Worm (Caenorhabditis elegans): ENCODE data around the gene Y75B8A.39.

Gene Y75B8A.39

ce11 chrIII:12273598-12274090 lies 39.3 kb upstream of the Y75B8A.39 start, which contains the start of the genes Y75B8A.24 and Y75B8A.25 (continued):
- TF ChIP-seq alr-1 (tag; optimal IDR thresholded peaks at IDR 0.05) (no peak), nhr-10 (tag; optimal IDR thresholded peaks at IDR 0.05) (no peak), mab-5 (tag; optimal IDR thresholded peaks at IDR 0.05) (peak; percentile 49), nhr-23 (tag; optimal IDR thresholded peaks at IDR 0.05) (no peak), nhr-12 (tag; optimal IDR thresholded peaks at IDR 0.05) (no peak), dmd-4 (tag; optimal IDR thresholded peaks at IDR 0.05) (no peak), lsy-2 (tag; optimal IDR thresholded peaks at IDR 0.05) (peak; percentile 68 to 87), F13H6.1 (tag; optimal IDR thresholded peaks at IDR 0.05) (peak; percentile 76), sem-4 (tag; optimal IDR thresholded peaks at IDR 0.05) (peak; percentile 82), R02D3.7 (tag; optimal IDR thresholded peaks at IDR 0.05) (peak; percentile 57), fos-1 (tag; optimal IDR thresholded peaks at IDR 0.05) (no peak), nhr-25 (tag; optimal IDR thresholded peaks at IDR 0.05) (peak; percentile 77)

- TF ChIP-seq ztf-4 (tag; optimal IDR thresholded peaks at IDR 0.05) (no peak), R02D3.7 (tag; optimal IDR thresholded peaks at IDR 0.05) (peak; percentile 57), sem-4 (tag; optimal IDR thresholded peaks at IDR 0.05) (no peak), skn-1 (tag; optimal IDR thresholded peaks at IDR 0.05) (no peak), nhr-77 (tag; optimal IDR thresholded peaks at IDR 0.05) (no peak), lsy-2 (tag; optimal IDR thresholded peaks at IDR 0.05) (no peak), sma-9 (GFP tag; optimal IDR thresholded peaks at IDR 0.05) (no peak), sma-9 (tag; optimal IDR thresholded peaks at IDR 0.05) (no peak), lin-39 (tag; optimal IDR thresholded peaks at IDR 0.05) (no peak), lin-11 (tag; optimal IDR thresholded peaks at IDR 0.05) (no peak), peb-1 (tag; optimal IDR thresholded peaks at IDR 0.05) (no peak), aly-2 (tag; optimal IDR thresholded peaks at IDR 0.05) (no peak), mbf-1 (tag; optimal IDR thresholded peaks at IDR 0.05) (no peak), dmd-4 (tag; optimal IDR thresholded peaks at IDR 0.05) (no peak), elt-3 (tag; optimal IDR thresholded peaks at IDR 0.05) (no peak), gmeb-1 (tag; optimal IDR thresholded peaks at IDR 0.05) (peak; percentile 91), ZK546.5 (tag; optimal IDR thresholded peaks at IDR 0.05) (no peak), unc-55 (GFP tag; optimal IDR thresholded peaks at IDR 0.05) (peak; percentile 63)
Observed at ce11 chrIII:12278766-12279165, 34.2 kb upstream of the Y75B8A.39 start.

DNA sequence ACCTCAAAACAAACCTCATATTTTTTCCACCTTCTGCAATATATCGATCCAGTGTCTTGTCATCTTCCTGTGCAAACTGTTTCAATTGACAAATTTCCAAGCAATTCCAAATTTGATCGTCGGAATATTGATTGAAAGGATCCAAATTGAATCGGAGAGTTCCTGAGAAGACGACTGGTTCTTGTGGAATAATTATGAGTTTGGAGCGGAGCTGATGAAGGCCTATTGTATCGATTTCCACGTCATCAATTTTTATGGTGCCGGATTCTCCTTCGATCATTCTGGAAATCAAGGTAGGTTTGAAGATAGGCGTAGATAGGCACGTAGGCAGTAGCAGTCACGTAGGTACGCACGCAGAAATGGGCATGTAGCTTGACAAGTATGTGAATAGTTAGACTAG lies 28.8 kb upstream of the Y75B8A.39 start:
- no peak for TF ChIP-seq mdl-1 (tag; optimal IDR thresholded peaks at IDR 0.05)
- TF ChIP-seq mbf-1 (tag; optimal IDR thresholded peaks at IDR 0.05): no peak
- no peak for TF ChIP-seq gmeb-1 (tag; optimal IDR thresholded peaks at IDR 0.05)
- TF ChIP-seq lin-39 (tag; optimal IDR thresholded peaks at IDR 0.05): no peak
- TF ChIP-seq egl-27 (tag; optimal IDR thresholded peaks at IDR 0.05): no peak
- no peak for TF ChIP-seq ZK546.5 (tag; optimal IDR thresholded peaks at IDR 0.05)
- no peak for TF ChIP-seq sma-9 (GFP tag; optimal IDR thresholded peaks at IDR 0.05)
- TF ChIP-seq sma-9 (tag; optimal IDR thresholded peaks at IDR 0.05): no peak
- TF ChIP-seq lin-13 (GFP tag; optimal IDR thresholded peaks at IDR 0.05): no peak
- TF ChIP-seq C34F6.9 (tag; optimal IDR thresholded peaks at IDR 0.05): no peak
- no peak for TF ChIP-seq unc-55 (GFP tag; optimal IDR thresholded peaks at IDR 0.05)
- no peak for TF ChIP-seq ztf-11 (tag; optimal IDR thresholded peaks at IDR 0.05)
- TF ChIP-seq mab-5 (tag; optimal IDR thresholded peaks at IDR 0.05): no peak
- no peak for TF ChIP-seq ceh-16 (tag; optimal IDR thresholded peaks at IDR 0.05)

DNA sequence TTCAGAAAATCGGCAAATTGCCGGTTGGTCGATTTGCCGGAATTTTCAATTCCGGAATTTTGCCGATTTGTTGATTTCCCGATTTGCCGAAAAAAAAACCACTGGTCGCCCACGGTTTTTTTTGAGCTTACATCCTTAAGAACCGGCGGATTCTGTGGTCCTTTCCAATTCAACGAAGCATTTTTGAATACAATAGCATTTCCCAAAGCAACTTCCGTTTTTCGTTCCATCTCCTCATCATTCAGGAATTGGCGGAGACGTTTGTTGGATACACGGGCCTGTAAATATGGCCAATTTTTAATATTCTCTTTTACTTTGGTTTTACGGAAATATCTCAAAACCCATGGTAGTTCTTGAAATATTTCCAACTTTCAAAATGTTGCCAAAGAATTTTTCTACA lies 20.5 kb upstream of the Y75B8A.39 start:
- TF ChIP-seq lin-11 (tag; optimal IDR thresholded peaks at IDR 0.05): no peak
- TF ChIP-seq zag-1 (tag; optimal IDR thresholded peaks at IDR 0.05): no peak
- no peak for TF ChIP-seq unc-39 (tag; optimal IDR thresholded peaks at IDR 0.05)
- TF ChIP-seq C34F6.9 (tag; optimal IDR thresholded peaks at IDR 0.05): no peak
- no peak for TF ChIP-seq ztf-4 (tag; optimal IDR thresholded peaks at IDR 0.05)
- TF ChIP-seq ceh-82 (tag; optimal IDR thresholded peaks at IDR 0.05): no peak
- no peak for TF ChIP-seq nhr-25 (tag; optimal IDR thresholded peaks at IDR 0.05)
- TF ChIP-seq nhr-237 (tag; optimal IDR thresholded peaks at IDR 0.05): no peak
- no peak for TF ChIP-seq nhr-21 (tag; optimal IDR thresholded peaks at IDR 0.05)

ce11 chrIII:12297303-12297702 lies 15.7 kb upstream of the Y75B8A.39 start:
- TF ChIP-seq lin-11 (tag; optimal IDR thresholded peaks at IDR 0.05) (no peak), nhr-21 (tag; optimal IDR thresholded peaks at IDR 0.05) (no peak), skn-1 (tag; optimal IDR thresholded peaks at IDR 0.05) (no peak), nhr-237 (tag; optimal IDR thresholded peaks at IDR 0.05) (no peak), C34F6.9 (tag; optimal IDR thresholded peaks at IDR 0.05) (no peak), nhr-23 (tag; optimal IDR thresholded peaks at IDR 0.05) (no peak), snpc-4 (tag; optimal IDR thresholded peaks at IDR 0.05) (no peak), lin-39 (tag; optimal IDR thresholded peaks at IDR 0.05) (no peak), elt-1 (tag; optimal IDR thresholded peaks at IDR 0.05) (no peak), peb-1 (tag; optimal IDR thresholded peaks at IDR 0.05) (no peak)
